Worm (Caenorhabditis elegans): ENCODE measurements around the gene ufm-1.

Gene ufm-1

ce11 chrIII:7858407-7859029 lies at the start of gene ufm-1, which contains the start of gene coq-5:
Gene ufm-1, plus strand, starts transcription at chrIII:7858979.
Gene coq-5, minus strand, starts transcription at chrIII:7858457.
- TF ChIP-seq lsy-12 (tag; optimal IDR thresholded peaks at IDR 0.05) (no peak), lin-15B (tag; optimal IDR thresholded peaks at IDR 0.05) (peak; percentile 18), nfya-1 (tag; optimal IDR thresholded peaks at IDR 0.05; ENCODE audit: insufficient read depth) (peak; percentile 5), nhr-12 (tag; optimal IDR thresholded peaks at IDR 0.05) (no peak), nhr-43 (tag; optimal IDR thresholded peaks at IDR 0.05; ENCODE audit: poor library complexity, severe bottlenecking) (peak; percentile 55), fkh-2 (tag; optimal IDR thresholded peaks at IDR 0.05) (no peak), tbx-2 (tag; optimal IDR thresholded peaks at IDR 0.05) (no peak), ztf-4 (tag; optimal IDR thresholded peaks at IDR 0.05) (no peak), lin-39 (tag; optimal IDR thresholded peaks at IDR 0.05) (no peak), elt-2 (tag; optimal IDR thresholded peaks at IDR 0.05) (peak; percentile 4), hmg-11 (tag; optimal IDR thresholded peaks at IDR 0.05) (peak; percentile 8), elt-3 (tag; optimal IDR thresholded peaks at IDR 0.05) (no peak), nhr-77 (tag; optimal IDR thresholded peaks at IDR 0.05) (no peak), unc-39 (tag; optimal IDR thresholded peaks at IDR 0.05) (no peak), ceh-28 (tag; optimal IDR thresholded peaks at IDR 0.05) (no peak), pha-4 (tag; optimal IDR thresholded peaks at IDR 0.05) (peak; percentile 14), unc-62 (GFP tag; optimal IDR thresholded peaks at IDR 0.05) (no peak), ztf-11 (tag; optimal IDR thresholded peaks at IDR 0.05) (no peak), ceh-16 (tag; optimal IDR thresholded peaks at IDR 0.05) (no peak)

DNA sequence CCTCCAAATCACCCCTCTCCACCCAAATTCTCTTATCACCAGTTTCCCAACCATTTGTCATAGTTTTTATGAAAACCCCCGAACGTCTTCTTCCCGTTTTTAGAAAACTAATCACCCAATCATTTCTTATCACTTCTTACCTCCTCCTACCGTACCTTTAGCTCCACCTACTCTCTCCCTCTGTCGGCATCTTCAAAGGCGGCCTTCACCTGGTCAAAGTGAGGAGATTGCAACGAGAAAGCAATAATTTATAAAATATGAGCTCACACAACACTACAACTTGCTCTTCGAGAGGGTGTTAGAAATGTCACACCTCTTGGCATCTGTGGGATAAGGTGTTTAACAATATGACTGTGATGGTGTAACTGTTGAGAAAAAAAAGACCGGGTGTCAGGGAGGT lies 49.7 kb upstream of the ufm-1 start:
- no peak for TF ChIP-seq ceh-16 (tag; optimal IDR thresholded peaks at IDR 0.05)
- TF ChIP-seq sea-2 (GFP tag; optimal IDR thresholded peaks at IDR 0.05) = no peak
- no peak for TF ChIP-seq unc-62 (GFP tag; optimal IDR thresholded peaks at IDR 0.05)
- peak; percentile 11 for TF ChIP-seq nfya-1 (tag; optimal IDR thresholded peaks at IDR 0.05; ENCODE audit: insufficient read depth)
- peak; percentile 98 for TF ChIP-seq egl-5 (tag; optimal IDR thresholded peaks at IDR 0.05)

ce11 chrIII:7812208-7812880 lies 46.4 kb upstream of the ufm-1 start:
- peak; percentile 96 for TF ChIP-seq nfya-1 (tag; optimal IDR thresholded peaks at IDR 0.05; ENCODE audit: insufficient read depth)
- no peak for TF ChIP-seq eor-1 (tag; optimal IDR thresholded peaks at IDR 0.05)
- TF ChIP-seq elt-1 (tag; optimal IDR thresholded peaks at IDR 0.05) = no peak
- TF ChIP-seq ceh-16 (tag; optimal IDR thresholded peaks at IDR 0.05) = no peak
- no peak for TF ChIP-seq lin-39 (tag; optimal IDR thresholded peaks at IDR 0.05)
- peak; percentile 100 for TF ChIP-seq egl-5 (tag; optimal IDR thresholded peaks at IDR 0.05)
- TF ChIP-seq R02D3.7 (tag; optimal IDR thresholded peaks at IDR 0.05) = no peak
- no peak for TF ChIP-seq snpc-4 (tag; optimal IDR thresholded peaks at IDR 0.05)

ce11 chrIII:7814159-7815055 lies 44.4 kb upstream of the ufm-1 start, which contains the start of gene egl-5:
Gene egl-5, plus strand, starts transcription at chrIII:7814374.
- TF ChIP-seq nfya-1 (tag; optimal IDR thresholded peaks at IDR 0.05; ENCODE audit: insufficient read depth) = peak; percentile 79
- TF ChIP-seq egl-5 (tag; optimal IDR thresholded peaks at IDR 0.05) = peak; percentile 99
- TF ChIP-seq egl-27 (tag; optimal IDR thresholded peaks at IDR 0.05) = no peak
- TF ChIP-seq nhr-23 (tag; optimal IDR thresholded peaks at IDR 0.05) = peak; percentile 100
- TF ChIP-seq skn-1 (tag; optimal IDR thresholded peaks at IDR 0.05) = peak; percentile 100
- no peak for TF ChIP-seq ztf-4 (tag; optimal IDR thresholded peaks at IDR 0.05)

ce11 chrIII:7815056-7815366 lies 43.8 kb upstream of the ufm-1 start:
- TF ChIP-seq ceh-82 (tag; optimal IDR thresholded peaks at IDR 0.05) (no peak), elt-1 (tag; optimal IDR thresholded peaks at IDR 0.05) (no peak), ama-1 (optimal IDR thresholded peaks at IDR 0.05) (no peak), jun-1 (tag; optimal IDR thresholded peaks at IDR 0.05) (no peak), ztf-4 (tag; optimal IDR thresholded peaks at IDR 0.05) (no peak), nhr-77 (tag; optimal IDR thresholded peaks at IDR 0.05) (no peak), nhr-28 (tag; optimal IDR thresholded peaks at IDR 0.05) (no peak), pqm-1 (tag; optimal IDR thresholded peaks at IDR 0.05) (no peak), nhr-237 (tag; optimal IDR thresholded peaks at IDR 0.05) (no peak), ztf-11 (tag; optimal IDR thresholded peaks at IDR 0.05) (no peak), egl-27 (tag; optimal IDR thresholded peaks at IDR 0.05) (no peak)

All from whole organism, L3 larva.